Worm (Caenorhabditis elegans): Measurements from ENCODE around the gene srw-112.

The srw-112 gene

ce11 chrV:3039282-3039681 is 33.4 kb upstream of the srw-112 start, which contains the start of gene chpf-2:
Gene chpf-2, minus strand, starts transcription at chrV:3039382.
- TF ChIP-seq ceh-43 (GFP tag; optimal IDR thresholded peaks at IDR 0.05) (no peak), sem-2 (GFP tag; optimal IDR thresholded peaks at IDR 0.05) (no peak), ceh-39 (tag; optimal IDR thresholded peaks at IDR 0.05) (no peak), snpc-4 (tag; optimal IDR thresholded peaks at IDR 0.05) (no peak), elt-3 (tag; optimal IDR thresholded peaks at IDR 0.05) (no peak), bed-3 (GFP tag; optimal IDR thresholded peaks at IDR 0.05) (no peak), nhr-12 (tag; optimal IDR thresholded peaks at IDR 0.05) (no peak), pha-4 (tag; optimal IDR thresholded peaks at IDR 0.05) (no peak), mls-2 (tag; optimal IDR thresholded peaks at IDR 0.05) (no peak)

- TF ChIP-seq lin-32 (GFP tag; optimal IDR thresholded peaks at IDR 0.05) (no peak), pha-4 (tag; optimal IDR thresholded peaks at IDR 0.05) (no peak), elt-1 (tag; optimal IDR thresholded peaks at IDR 0.05; ENCODE audit: borderline replicate concordance, insufficient read depth) (no peak), drap-1 (GFP tag; optimal IDR thresholded peaks at IDR 0.05) (no peak)
Measured at ce11 chrV:3038058-3038457, 32.2 kb upstream of the srw-112 start.

- TF ChIP-seq ztf-11 (tag; optimal IDR thresholded peaks at IDR 0.05) = no peak
- no peak for TF ChIP-seq nhr-76 (tag; optimal IDR thresholded peaks at IDR 0.05)
- no peak for TF ChIP-seq hlh-1 (tag; optimal IDR thresholded peaks at IDR 0.05)
- no peak for TF ChIP-seq sptf-1 (tag; optimal IDR thresholded peaks at IDR 0.05)
Measured at ce11 chrV:3034236-3034635, 28.4 kb upstream of the srw-112 start, which contains the start of gene srw-8. Gene srw-8, minus strand, starts transcription at chrV:3034336.

ce11 chrV:3032343-3032742 is 26.5 kb upstream of the srw-112 start, which contains the start of gene irld-38:
Gene irld-38, minus strand, starts transcription at chrV:3032443.
- TF ChIP-seq flh-1 (GFP tag; optimal IDR thresholded peaks at IDR 0.05) (no peak), elt-1 (tag; optimal IDR thresholded peaks at IDR 0.05; ENCODE audit: borderline replicate concordance, insufficient read depth) (no peak), mep-1 (tag; optimal IDR thresholded peaks at IDR 0.05) (no peak), ceh-43 (GFP tag; optimal IDR thresholded peaks at IDR 0.05) (no peak), ham-2 (GFP tag; optimal IDR thresholded peaks at IDR 0.05) (no peak)

ce11 chrV:3028205-3028604 is 22.3 kb upstream of the srw-112 start, which contains the start of gene asp-7:
Gene asp-7, plus strand, starts transcription at chrV:3028285.
- TF ChIP-seq bed-3 (GFP tag; optimal IDR thresholded peaks at IDR 0.05) = no peak
- TF ChIP-seq lin-13 (tag; optimal IDR thresholded peaks at IDR 0.05) = no peak
- no peak for TF ChIP-seq nhr-28 (tag; optimal IDR thresholded peaks at IDR 0.05)
- no peak for TF ChIP-seq unc-39 (tag; optimal IDR thresholded peaks at IDR 0.05)
- TF ChIP-seq hlh-1 (tag; optimal IDR thresholded peaks at IDR 0.05) = no peak
- TF ChIP-seq cnd-1 (tag; optimal IDR thresholded peaks at IDR 0.05) = no peak
- TF ChIP-seq pha-4 (tag; optimal IDR thresholded peaks at IDR 0.05) = no peak
- TF ChIP-seq nhr-237 (tag; optimal IDR thresholded peaks at IDR 0.05) = no peak
- no peak for TF ChIP-seq nhr-12 (tag; optimal IDR thresholded peaks at IDR 0.05)
- no peak for TF ChIP-seq ces-1 (GFP tag; optimal IDR thresholded peaks at IDR 0.05)
- TF ChIP-seq ceh-39 (tag; optimal IDR thresholded peaks at IDR 0.05) = no peak
- no peak for TF ChIP-seq zip-8 (tag; optimal IDR thresholded peaks at IDR 0.05)
- TF ChIP-seq mab-5 (tag; optimal IDR thresholded peaks at IDR 0.05) = no peak

- TF ChIP-seq lsy-2 (tag; optimal IDR thresholded peaks at IDR 0.05) (no peak), lin-13 (tag; optimal IDR thresholded peaks at IDR 0.05) (no peak), ceh-83 (GFP tag; optimal IDR thresholded peaks at IDR 0.05) (no peak), nhr-12 (tag; optimal IDR thresholded peaks at IDR 0.05) (no peak), unc-120 (tag; optimal IDR thresholded peaks at IDR 0.05; ENCODE audit: poor library complexity, severe bottlenecking) (no peak), mls-2 (tag; optimal IDR thresholded peaks at IDR 0.05) (no peak), drap-1 (GFP tag; optimal IDR thresholded peaks at IDR 0.05) (no peak), pha-4 (tag; optimal IDR thresholded peaks at IDR 0.05) (no peak), ztf-11 (tag; optimal IDR thresholded peaks at IDR 0.05) (no peak), elt-3 (tag; optimal IDR thresholded peaks at IDR 0.05) (no peak), zip-8 (tag; optimal IDR thresholded peaks at IDR 0.05) (no peak), sem-2 (GFP tag; optimal IDR thresholded peaks at IDR 0.05) (no peak), ces-1 (GFP tag; optimal IDR thresholded peaks at IDR 0.05) (no peak), hlh-1 (tag; optimal IDR thresholded peaks at IDR 0.05) (no peak), flh-1 (GFP tag; optimal IDR thresholded peaks at IDR 0.05) (no peak), cnd-1 (tag; optimal IDR thresholded peaks at IDR 0.05) (no peak)
Measured at ce11 chrV:3024274-3024673, 18.4 kb upstream of the srw-112 start, which contains the start of gene asp-8. Gene asp-8, plus strand, starts transcription at chrV:3024549.

All from whole organism, mixed stage, embryonic.